Worm (Caenorhabditis elegans) whole organism, late embryonic: ENCODE results near the gene srsx-25.

ENCODE experiments used
- C08G9.2 ChIP-seq: sonication (generic microtip); optimal IDR thresholded peaks from 2 replicates; lab custom pipeline; 2016; ENCODE audit warnings: mild to moderate bottlenecking, missing genetic modification characterization, moderate library complexity, missing compliant biosample characterization
- F13H6.1 ChIP-seq: sonication (generic microtip); optimal IDR thresholded peaks from 2 replicates; lab custom pipeline; 2016; ENCODE audit warnings: missing genetic modification characterization, missing compliant biosample characterization
- K02D7.2 ChIP-seq: sonication (generic microtip); optimal IDR thresholded peaks from 2 replicates; lab custom pipeline; 2017; ENCODE audit warnings: mild to moderate bottlenecking, missing genetic modification characterization, missing compliant biosample characterization
- Y22D7AL.16 ChIP-seq: sonication (generic microtip); optimal IDR thresholded peaks from 2 replicates; lab custom pipeline; 2016; ENCODE audit warnings: missing genetic modification characterization, missing compliant biosample characterization
- ama-1 ChIP-seq: fragments of 150-350 bp; optimal IDR thresholded peaks from 2 replicates; lab custom pipeline; 2014
- ceh-18 ChIP-seq: sonication (generic microtip); optimal IDR thresholded peaks from 2 replicates; lab custom pipeline; 2016; ENCODE audit warnings: missing genetic modification characterization, missing compliant biosample characterization
- ceh-2 ChIP-seq: sonication (generic microtip); optimal IDR thresholded peaks from 2 replicates; lab custom pipeline; 2016; ENCODE audit warnings: missing genotype, missing genetic modification characterization, missing compliant biosample characterization
- ceh-22 ChIP-seq: sonication (generic microtip); optimal IDR thresholded peaks from 2 replicates; lab custom pipeline; 2017; ENCODE audit warnings: missing biosample characterization, missing genetic modification characterization
- ceh-24 ChIP-seq: sonication (generic microtip); optimal IDR thresholded peaks from 2 replicates; lab custom pipeline; 2016; ENCODE audit warnings: mild to moderate bottlenecking, missing genetic modification characterization, missing compliant biosample characterization
- ceh-30 ChIP-seq: fragments of 150-350 bp; optimal IDR thresholded peaks from 2 replicates; lab custom pipeline; 2014; ENCODE audit warnings: missing biosample characterization, missing genetic modification characterization
- ceh-34 ChIP-seq: sonication (generic microtip); optimal IDR thresholded peaks from 2 replicates; lab custom pipeline; 2016; ENCODE audit warnings: mild to moderate bottlenecking, missing genetic modification characterization, missing compliant biosample characterization
- ceh-9 ChIP-seq: sonication (generic microtip); optimal IDR thresholded peaks from 2 replicates; lab custom pipeline; 2016; ENCODE audit warnings: mild to moderate bottlenecking, missing genetic modification characterization, inconsistent platforms, missing compliant biosample characterization
- dve-1 ChIP-seq: sonication (generic microtip); optimal IDR thresholded peaks from 2 replicates; lab custom pipeline; 2017; ENCODE audit warnings: antibody characterized with exemption, mild to moderate bottlenecking, missing genetic modification characterization, missing compliant biosample characterization
- elt-2 ChIP-seq: sonication (generic microtip); optimal IDR thresholded peaks from 2 replicates; lab custom pipeline; 2016; ENCODE audit warnings: missing genetic modification reagents, missing genetic modification characterization, missing compliant biosample characterization
- elt-4 ChIP-seq: sonication (generic microtip); optimal IDR thresholded peaks from 2 replicates; lab custom pipeline; 2016; ENCODE audit warnings: missing genetic modification characterization, missing compliant biosample characterization
- eyg-1 ChIP-seq: sonication (generic microtip); optimal IDR thresholded peaks from 2 replicates; lab custom pipeline; 2016; ENCODE audit warnings: missing genotype, missing genetic modification characterization, missing compliant biosample characterization
- fax-1 ChIP-seq: sonication (generic microtip); optimal IDR thresholded peaks from 2 replicates; lab custom pipeline; 2016; ENCODE audit warnings: missing genotype, missing genetic modification characterization, missing compliant biosample characterization
- fkh-10 ChIP-seq: fragments of 150-350 bp; optimal IDR thresholded peaks from 2 replicates; lab custom pipeline; 2014; ENCODE audit warnings: missing biosample characterization, missing genetic modification reagents, missing genetic modification characterization
- fkh-6 ChIP-seq: sonication (generic microtip); optimal IDR thresholded peaks from 2 replicates; lab custom pipeline; 2016; ENCODE audit warnings: missing genetic modification characterization, missing compliant biosample characterization
- hlh-13 ChIP-seq: fragments of 200-800 bp; sonication (Bioruptor generic); optimal IDR thresholded peaks from 2 replicates; lab custom pipeline; 2018; ENCODE audit warnings: mild to moderate bottlenecking, missing genetic modification characterization, missing compliant biosample characterization
- hlh-15 ChIP-seq: sonication (generic microtip); optimal IDR thresholded peaks from 2 replicates; lab custom pipeline; 2016; ENCODE audit warnings: missing genetic modification characterization, missing compliant biosample characterization
- hlh-30 ChIP-seq: sonication (generic microtip); optimal IDR thresholded peaks from 2 replicates; lab custom pipeline; 2017; ENCODE audit warnings: antibody characterized with exemption, missing genetic modification characterization, missing compliant biosample characterization; ENCODE audit not compliant: insufficient read depth
- hlh-6 ChIP-seq: sonication (generic microtip); optimal IDR thresholded peaks from 2 replicates; lab custom pipeline; 2016; ENCODE audit warnings: missing genotype, missing genetic modification characterization, missing compliant biosample characterization
- lim-6 ChIP-seq: sonication (generic microtip); optimal IDR thresholded peaks from 2 replicates; lab custom pipeline; 2016; ENCODE audit warnings: missing genetic modification characterization, missing compliant biosample characterization
- nfya-1 ChIP-seq: sonication (generic microtip); optimal IDR thresholded peaks from 2 replicates; lab custom pipeline; 2017; ENCODE audit warnings: missing genetic modification characterization, mild to moderate bottlenecking, missing compliant biosample characterization, antibody characterized with exemption, moderate library complexity
- nhr-232 ChIP-seq: sonication (generic microtip); optimal IDR thresholded peaks from 2 replicates; lab custom pipeline; 2016; ENCODE audit warnings: missing genetic modification characterization, missing compliant biosample characterization
- pag-3 ChIP-seq: sonication (generic microtip); optimal IDR thresholded peaks from 2 replicates; lab custom pipeline; 2016; ENCODE audit warnings: missing compliant biosample characterization, missing genetic modification characterization, borderline replicate concordance
- pat-9 ChIP-seq: fragments of 200-800 bp; sonication (Bioruptor generic); optimal IDR thresholded peaks from 2 replicates; lab custom pipeline; 2018; ENCODE audit warnings: mild to moderate bottlenecking, missing genetic modification characterization, moderate library complexity, missing compliant biosample characterization
- pha-2 ChIP-seq: sonication (generic microtip); optimal IDR thresholded peaks from 2 replicates; lab custom pipeline; 2017; ENCODE audit warnings: mild to moderate bottlenecking, missing genetic modification characterization, missing compliant biosample characterization
- pqm-1 ChIP-seq: sonication (generic microtip); optimal IDR thresholded peaks from 2 replicates; lab custom pipeline; 2016; ENCODE audit warnings: missing genetic modification characterization, missing compliant biosample characterization
- pros-1 ChIP-seq: fragments of 150-350 bp; optimal IDR thresholded peaks from 2 replicates; lab custom pipeline; 2014; ENCODE audit warnings: missing biosample characterization, missing genetic modification reagents, missing genetic modification characterization
- ref-2 ChIP-seq: sonication (generic microtip); optimal IDR thresholded peaks from 2 replicates; lab custom pipeline; 2016; ENCODE audit warnings: missing genetic modification characterization, missing compliant biosample characterization
- rnt-1 ChIP-seq: sonication (generic microtip); optimal IDR thresholded peaks from 2 replicates; lab custom pipeline; 2016; ENCODE audit warnings: missing genetic modification characterization, missing compliant biosample characterization
- sdc-2 ChIP-seq: sonication (generic microtip); optimal IDR thresholded peaks from 2 replicates; lab custom pipeline; 2016; ENCODE audit warnings: missing genotype, missing genetic modification characterization, missing compliant biosample characterization
- sox-2 ChIP-seq: fragments of 200-800 bp; sonication (Bioruptor generic); IDR thresholded peaks from 2 replicates; pipeline ENCODE4 v1.3.6; 2022; ENCODE audit warnings: missing genetic modification reagents, missing genetic modification characterization, missing compliant biosample characterization
- sox-4 ChIP-seq: sonication (generic microtip); optimal IDR thresholded peaks from 2 replicates; lab custom pipeline; 2017; ENCODE audit warnings: mild to moderate bottlenecking, missing genetic modification characterization, inconsistent platforms, missing compliant biosample characterization
- ttx-3 ChIP-seq: sonication (generic microtip); optimal IDR thresholded peaks from 2 replicates; lab custom pipeline; 2016; ENCODE audit warnings: missing genetic modification reagents, missing genetic modification characterization, missing compliant biosample characterization
- unc-42 ChIP-seq: sonication (generic microtip); optimal IDR thresholded peaks from 2 replicates; lab custom pipeline; 2016; ENCODE audit warnings: missing genotype, missing genetic modification characterization, missing compliant biosample characterization
- unc-55 ChIP-seq: sonication (generic microtip); optimal IDR thresholded peaks from 2 replicates; lab custom pipeline; 2017; ENCODE audit warnings: missing biosample characterization, missing genetic modification reagents, missing genetic modification characterization
- zip-5 ChIP-seq: sonication (generic microtip); optimal IDR thresholded peaks from 2 replicates; lab custom pipeline; 2016; ENCODE audit warnings: missing genetic modification characterization, missing compliant biosample characterization

srsx-25 gene

ce11 chrIV:13388779-13389178 is 23.8 kb downstream of the srsx-25 start:
- TF ChIP-seq dve-1 (tag; lab: Kevin White, UChicago) = peak; percentile 35
- no peak for TF ChIP-seq pqm-1 (tag; lab: Kevin White, UChicago)

- TF ChIP-seq lim-6 = no peak
- no peak for TF ChIP-seq sox-2 (GFP tag; lab: Robert Waterston, UW)
- no peak for TF ChIP-seq ceh-22
- TF ChIP-seq sdc-2 (tag; lab: Kevin White, UChicago) = no peak
- no peak for TF ChIP-seq nfya-1 (tag; lab: Kevin White, UChicago)
- TF ChIP-seq ceh-30 = no peak
- TF ChIP-seq ceh-9 = no peak
These were observed 24.3 kb downstream of the srsx-25 start for ce11 chrIV:13389237-13389636.

- no peak for TF ChIP-seq pros-1 (tag; lab: Kevin White, UChicago)
- no peak for TF ChIP-seq unc-55 (GFP tag; lab: Kevin White, UChicago)
- TF ChIP-seq nhr-232 = no peak
- TF ChIP-seq ceh-2 (tag; lab: Kevin White, UChicago) = no peak
- no peak for TF ChIP-seq ceh-9
- no peak for TF ChIP-seq ceh-30
- TF ChIP-seq pha-2 (tag; lab: Kevin White, UChicago) = no peak
- no peak for TF ChIP-seq nfya-1 (tag; lab: Kevin White, UChicago)
- TF ChIP-seq C08G9.2 (tag; lab: Kevin White, UChicago) = no peak
- no peak for TF ChIP-seq K02D7.2 (tag; lab: Kevin White, UChicago)
- no peak for TF ChIP-seq ceh-18
- TF ChIP-seq ceh-24 (tag; lab: Kevin White, UChicago) = no peak
- TF ChIP-seq hlh-15 (tag; lab: Kevin White, UChicago) = no peak
- no peak for TF ChIP-seq hlh-6 (tag; lab: Kevin White, UChicago)
- no peak for TF ChIP-seq fkh-10 (GFP tag; lab: Kevin White, UChicago)
- TF ChIP-seq ama-1 = no peak
- no peak for TF ChIP-seq fkh-6 (tag; lab: Kevin White, UChicago)
- TF ChIP-seq pat-9 (tag; lab: Kevin White, UChicago) = no peak
- no peak for TF ChIP-seq fax-1 (tag; lab: Kevin White, UChicago)
- no peak for TF ChIP-seq elt-2 (tag; lab: Kevin White, UChicago)
- TF ChIP-seq, all 69 proteins: peak for 0
These were observed 25.8 kb downstream of the srsx-25 start for ce11 chrIV:13390770-13391169.

- TF ChIP-seq ttx-3 (tag; lab: Kevin White, UChicago) (no peak), Y22D7AL.16 (tag; lab: Kevin White, UChicago) (no peak), hlh-13 (GFP tag; lab: Kevin White, UChicago) (no peak), pros-1 (tag; lab: Kevin White, UChicago) (no peak), F13H6.1 (tag; lab: Kevin White, UChicago) (no peak), hlh-15 (tag; lab: Kevin White, UChicago) (no peak), eyg-1 (tag; lab: Kevin White, UChicago) (no peak), ref-2 (tag; lab: Kevin White, UChicago) (no peak), unc-42 (tag; lab: Kevin White, UChicago) (no peak), unc-55 (GFP tag; lab: Kevin White, UChicago) (no peak), ceh-24 (tag; lab: Kevin White, UChicago) (no peak), sox-4 (tag; lab: Kevin White, UChicago) (no peak), zip-5 (no peak), ceh-34 (tag; lab: Kevin White, UChicago) (no peak), elt-4 (no peak), pag-3 (tag; lab: Kevin White, UChicago) (no peak), hlh-30 (tag; lab: Kevin White, UChicago) (no peak), dve-1 (tag; lab: Kevin White, UChicago) (no peak), rnt-1 (tag; lab: Kevin White, UChicago) (no peak), ceh-22 (no peak)
These were observed 27.3 kb downstream of the srsx-25 start for ce11 chrIV:13392230-13392629.
